Worm (Caenorhabditis elegans): ENCODE data around the gene sek-6.

DNA sequence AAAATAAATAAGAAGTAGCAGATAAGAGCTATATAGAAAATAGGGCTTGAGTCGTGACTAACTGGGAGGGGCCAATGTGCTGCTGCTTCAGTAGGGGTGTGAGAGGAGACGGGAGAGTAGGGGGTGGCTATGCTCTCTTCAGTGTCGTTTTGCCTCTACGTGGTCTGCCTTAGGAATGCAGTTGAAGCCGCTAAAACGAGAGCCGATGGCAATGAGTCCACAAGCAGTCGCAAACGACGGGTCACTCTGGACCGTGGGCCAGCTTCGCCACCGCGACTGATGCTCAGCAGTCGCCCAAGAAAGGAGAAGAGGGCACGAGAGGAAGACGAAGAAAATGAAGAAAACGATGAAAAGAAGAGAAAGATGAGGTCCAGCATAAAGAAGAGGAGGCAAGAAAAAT lies 31.8 kb upstream of the sek-6 start, which contains the start of gene grk-1:
- TF ChIP-seq ztf-29 (GFP tag; IDR thresholded peaks at IDR 0.05) = no peak
- no peak for TF ChIP-seq cog-1 (tag; optimal IDR thresholded peaks at IDR 0.05)
- no peak for TF ChIP-seq tab-1 (GFP tag; IDR thresholded peaks at IDR 0.05)
- no peak for TF ChIP-seq T22C8.4 (GFP tag; IDR thresholded peaks at IDR 0.05)
- TF ChIP-seq ref-1 (GFP tag; conservative IDR thresholded peaks at IDR 0.05) = no peak
- no peak for TF ChIP-seq ztf-23 (GFP tag; IDR thresholded peaks at IDR 0.05)
- no peak for TF ChIP-seq flt-1 (GFP tag; IDR thresholded peaks at IDR 0.05)
- TF ChIP-seq klf-2 (GFP tag; conservative IDR thresholded peaks at IDR 0.05) = no peak

Data from whole organism, midembryonic.